Fruit fly (Drosophila melanogaster): ENCODE measurements around the gene RnrL.

Gene RnrL

dm6 chr2L:10278658-10279057 lies 49.1 kb downstream of the RnrL start, which contains the start of gene Utx:
Gene Utx (minus strand): TSS chr2L:10278811.
- TF ChIP-seq CG17801 (GFP tag; optimal IDR thresholded peaks at IDR 0.05; ENCODE audit: partially characterized antibody) = peak; percentile 26

dm6 chr2L:10277362-10277761 lies 50.4 kb downstream of the RnrL start:
- TF ChIP-seq CG17801 (GFP tag; optimal IDR thresholded peaks at IDR 0.05; ENCODE audit: partially characterized antibody) = peak; percentile 37

dm6 chr2L:10276846-10277245 lies 50.9 kb downstream of the RnrL start:
- no peak for TF ChIP-seq CG17801 (GFP tag; optimal IDR thresholded peaks at IDR 0.05; ENCODE audit: partially characterized antibody)

DNA sequence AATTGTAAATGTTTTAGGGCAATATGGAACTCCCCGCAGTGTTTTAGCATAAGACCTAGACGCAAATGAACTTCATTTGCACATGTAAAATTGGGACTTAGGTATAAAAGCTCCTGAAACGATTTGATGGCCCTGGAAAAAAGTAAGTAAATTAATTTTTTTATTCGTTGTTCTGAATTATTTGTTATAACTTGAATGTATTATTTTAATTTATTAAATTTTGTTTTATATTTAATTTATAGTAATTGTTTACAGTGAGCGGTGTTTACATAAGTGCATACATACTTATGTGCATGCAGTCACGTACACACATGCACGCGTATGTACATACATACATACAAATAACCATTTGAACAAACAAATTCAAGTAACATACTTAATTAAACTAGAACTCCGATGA lies 51.3 kb downstream of the RnrL start:
- peak; percentile 79 for TF ChIP-seq CG17801 (GFP tag; optimal IDR thresholded peaks at IDR 0.05; ENCODE audit: partially characterized antibody)

All from ovary, adult (tissue).